Fruit fly (Drosophila melanogaster) whole organism, prepupa: ENCODE measurements around the gene CG15385.

Experiments used
- CG11902 ChIP-seq: fragments of 200-800 bp; sonication (Bioruptor generic); optimal IDR thresholded peaks from 3 replicates; lab custom pipeline; 2016; ENCODE audit warnings: missing biosample characterization, missing genetic modification characterization
- CG1621 ChIP-seq: fragments of 200-800 bp; sonication (Bioruptor generic); optimal IDR thresholded peaks from 3 replicates; lab custom pipeline; 2018; ENCODE audit warnings: missing biosample characterization, mild to moderate bottlenecking, missing genetic modification characterization
- CG31627 ChIP-seq: fragments of 200-800 bp; sonication (Bioruptor generic); optimal IDR thresholded peaks from 3 replicates; lab custom pipeline; 2016; ENCODE audit warnings: missing biosample characterization, missing genetic modification characterization
- CG6276 ChIP-seq: fragments of 200-800 bp; sonication (Bioruptor generic); optimal IDR thresholded peaks from 2 replicates; lab custom pipeline; 2017; ENCODE audit warnings: missing biosample characterization, mild to moderate bottlenecking, missing genetic modification characterization
- CG6808 ChIP-seq: fragments of 200-800 bp; sonication (Bioruptor generic); optimal IDR thresholded peaks from 3 replicates; lab custom pipeline; 2017; ENCODE audit warnings: missing biosample characterization, missing genetic modification characterization, mild to moderate bottlenecking, moderate library complexity, missing genetic modification reagents
- CG6854 ChIP-seq: fragments of 200-800 bp; sonication (Bioruptor generic); optimal IDR thresholded peaks from 2 replicates; lab custom pipeline; 2017; ENCODE audit warnings: missing biosample characterization, mild to moderate bottlenecking, missing genetic modification characterization
- CG9139 ChIP-seq: fragments of 200-800 bp; sonication (Bioruptor generic); optimal IDR thresholded peaks from 3 replicates; lab custom pipeline; 2017; ENCODE audit warnings: missing biosample characterization, mild to moderate bottlenecking, missing genetic modification characterization
- Ets21C ChIP-seq: fragments of 200-800 bp; sonication (Bioruptor generic); optimal IDR thresholded peaks from 3 replicates; lab custom pipeline; 2016; ENCODE audit warnings: missing biosample characterization, missing genetic modification characterization
- Lpt ChIP-seq: fragments of 200-800 bp; sonication (Bioruptor generic); optimal IDR thresholded peaks from 3 replicates; lab custom pipeline; 2016; ENCODE audit warnings: missing biosample characterization, missing genetic modification characterization
- Smox ChIP-seq: fragments of 200-800 bp; sonication (Bioruptor generic); optimal IDR thresholded peaks from 3 replicates; lab custom pipeline; 2016; ENCODE audit warnings: missing biosample characterization, missing genetic modification characterization
- Sox102F ChIP-seq: fragments of 200-800 bp; sonication (Bioruptor generic); optimal IDR thresholded peaks from 2 replicates; lab custom pipeline; 2016; ENCODE audit warnings: missing biosample characterization, mild to moderate bottlenecking, missing genetic modification characterization
- dsx ChIP-seq: fragments of 200-800 bp; optimal IDR thresholded peaks from 3 replicates; lab custom pipeline; 2019; ENCODE audit warnings: missing biosample characterization, mild to moderate bottlenecking, missing genetic modification characterization, moderate library complexity; ENCODE audit not compliant: poor library complexity, severe bottlenecking
- net ChIP-seq: fragments of 200-800 bp; sonication (Bioruptor generic); optimal IDR thresholded peaks from 3 replicates; lab custom pipeline; 2016; ENCODE audit warnings: missing biosample characterization, missing genetic modification characterization
- topi ChIP-seq: fragments of 200-800 bp; sonication (Bioruptor generic); optimal IDR thresholded peaks from 3 replicates; lab custom pipeline; 2016; ENCODE audit warnings: missing biosample characterization, missing genetic modification characterization

DNA sequence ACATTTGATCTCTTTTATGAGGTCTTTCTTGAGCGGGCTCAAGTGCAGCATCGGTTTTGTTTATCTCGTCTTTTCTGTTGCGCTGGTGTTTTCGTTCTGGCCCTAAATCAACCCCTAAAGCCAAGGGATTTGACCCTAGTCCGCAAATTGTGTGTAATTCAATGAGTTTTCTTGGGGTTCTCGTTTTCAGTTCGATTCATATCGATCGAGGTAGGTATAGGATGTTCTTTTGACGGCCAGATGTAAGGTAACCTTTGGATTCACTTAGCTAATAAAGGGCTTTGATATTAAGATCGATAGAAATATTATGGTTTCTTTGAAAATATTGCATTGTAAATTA, 47.2 kb downstream of the CG15385 start:
- TF ChIP-seq Lpt (GFP tag; lab: Kevin White, UChicago) (no peak), topi (GFP tag; lab: Kevin White, UChicago) (no peak), CG6854 (no peak), Smox (GFP tag; lab: Kevin White, UChicago) (no peak), CG6808 (GFP tag; lab: Kevin White, UChicago) (no peak), net (GFP tag; lab: Kevin White, UChicago) (no peak), dsx (GFP tag; lab: Kevin White, UChicago) (no peak), CG6276 (GFP tag; lab: Kevin White, UChicago) (no peak), CG11902 (no peak), Ets21C (no peak), CG1621 (tag; lab: Kevin White, UChicago) (no peak), CG9139 (GFP tag; lab: Kevin White, UChicago) (no peak), Sox102F (GFP tag; lab: Kevin White, UChicago) (no peak), CG31627 (no peak)
